Fruit fly (Drosophila melanogaster): ENCODE measurements around the gene CG4872.

Gene CG4872

DNA sequence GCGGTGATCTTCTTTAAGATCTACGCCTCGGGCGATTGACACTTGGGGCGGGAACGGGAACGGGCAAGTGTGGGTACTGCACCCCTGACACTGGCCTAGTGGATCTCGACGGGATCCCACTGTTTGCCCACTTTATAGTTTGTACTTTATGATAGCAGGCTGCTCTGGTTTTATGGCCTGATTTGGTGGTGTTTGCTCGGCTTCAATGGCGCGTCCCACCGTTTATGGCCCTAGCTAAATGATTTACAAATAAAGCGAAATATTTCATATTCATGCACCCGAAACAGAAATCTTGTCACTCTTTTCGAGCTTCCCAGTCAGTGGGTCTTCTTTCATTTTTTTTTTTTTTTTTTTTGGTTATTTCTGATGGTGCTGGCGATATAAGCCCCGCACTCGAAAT is 9.5 kb downstream of the CG4872 start:
- TF ChIP-seq psq (optimal IDR thresholded peaks at IDR 0.05) (no peak), usp (GFP tag; optimal IDR thresholded peaks at IDR 0.05) (no peak), EcR (GFP tag; optimal IDR thresholded peaks at IDR 0.05) (no peak), CG8478 (optimal IDR thresholded peaks at IDR 0.05) (no peak), pan (optimal IDR thresholded peaks at IDR 0.05) (no peak), Dll (optimal IDR thresholded peaks at IDR 0.05) (no peak)

DNA sequence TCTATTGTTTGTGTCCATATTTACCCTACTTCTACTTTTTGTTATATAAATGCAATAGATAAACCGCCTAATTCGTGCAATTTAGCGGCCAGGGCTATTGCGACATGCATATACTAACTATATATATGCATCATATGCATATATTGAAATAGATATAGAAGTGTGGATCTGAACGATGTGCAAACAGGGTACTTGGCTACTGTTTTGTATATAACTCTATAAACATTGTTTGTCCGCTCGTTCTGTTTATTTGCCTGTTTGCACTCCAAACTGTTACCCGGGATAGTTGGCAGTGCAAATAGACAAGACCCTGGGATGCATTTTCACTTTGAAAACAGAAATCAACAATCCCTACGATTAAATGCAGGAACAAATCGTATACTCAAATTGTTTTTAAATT is 11.9 kb downstream of the CG4872 start:
- TF ChIP-seq usp (GFP tag; optimal IDR thresholded peaks at IDR 0.05), result no peak
- no peak for TF ChIP-seq pan (optimal IDR thresholded peaks at IDR 0.05)
- TF ChIP-seq Dll (optimal IDR thresholded peaks at IDR 0.05), result no peak
- no peak for TF ChIP-seq CG8478 (optimal IDR thresholded peaks at IDR 0.05)
- TF ChIP-seq EcR (GFP tag; optimal IDR thresholded peaks at IDR 0.05), result no peak
- TF ChIP-seq psq (optimal IDR thresholded peaks at IDR 0.05), result no peak

- TF ChIP-seq usp (GFP tag; optimal IDR thresholded peaks at IDR 0.05), result no peak
- TF ChIP-seq EcR (GFP tag; optimal IDR thresholded peaks at IDR 0.05), result no peak
- TF ChIP-seq psq (optimal IDR thresholded peaks at IDR 0.05), result no peak
- TF ChIP-seq pan (optimal IDR thresholded peaks at IDR 0.05), result no peak
- no peak for TF ChIP-seq CG8478 (optimal IDR thresholded peaks at IDR 0.05)
- TF ChIP-seq Dll (optimal IDR thresholded peaks at IDR 0.05), result no peak
Observed at dm6 chrX:16897087-16897486, 15.9 kb downstream of the CG4872 start, which contains the start of gene CG33252. TSS of gene CG33252 (minus strand) at chrX:16897187.

- TF ChIP-seq Dll (optimal IDR thresholded peaks at IDR 0.05) (no peak), psq (optimal IDR thresholded peaks at IDR 0.05) (no peak), pan (optimal IDR thresholded peaks at IDR 0.05) (no peak), EcR (GFP tag; optimal IDR thresholded peaks at IDR 0.05) (no peak), usp (GFP tag; optimal IDR thresholded peaks at IDR 0.05) (no peak), CG8478 (optimal IDR thresholded peaks at IDR 0.05) (no peak)
Observed at dm6 chrX:16900283-16900682, 19.1 kb downstream of the CG4872 start.

DNA sequence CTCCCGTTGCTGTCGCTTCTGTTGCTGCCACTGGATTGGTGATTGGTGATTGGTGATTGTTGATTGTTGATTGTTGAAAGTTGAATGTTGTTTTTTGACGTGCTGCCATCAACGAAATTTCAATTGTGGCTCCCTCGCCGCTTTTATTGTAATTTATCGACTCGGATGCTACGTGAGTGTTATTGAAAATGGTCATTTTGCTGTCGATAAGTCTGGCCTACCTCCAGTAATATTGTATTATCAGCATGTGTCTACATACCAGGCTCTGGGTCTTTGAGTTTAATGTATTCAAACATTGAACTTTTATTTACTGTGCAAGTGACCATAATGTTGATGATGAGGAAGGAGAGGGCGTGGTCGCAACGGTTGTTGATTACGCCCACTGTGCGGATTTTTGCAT is 21.3 kb downstream of the CG4872 start:
- no peak for TF ChIP-seq psq (optimal IDR thresholded peaks at IDR 0.05)

dm6 chrX:16906065-16906464 is 24.9 kb downstream of the CG4872 start:
- no peak for TF ChIP-seq CG8478 (optimal IDR thresholded peaks at IDR 0.05)
- TF ChIP-seq usp (GFP tag; optimal IDR thresholded peaks at IDR 0.05), result no peak
- no peak for TF ChIP-seq EcR (GFP tag; optimal IDR thresholded peaks at IDR 0.05)
- no peak for TF ChIP-seq psq (optimal IDR thresholded peaks at IDR 0.05)
- no peak for TF ChIP-seq Dll (optimal IDR thresholded peaks at IDR 0.05)
- no peak for TF ChIP-seq pan (optimal IDR thresholded peaks at IDR 0.05)

dm6 chrX:16907009-16907408 is 25.9 kb downstream of the CG4872 start:
- TF ChIP-seq EcR (GFP tag; optimal IDR thresholded peaks at IDR 0.05) (no peak), Dll (optimal IDR thresholded peaks at IDR 0.05) (no peak), psq (optimal IDR thresholded peaks at IDR 0.05) (no peak), usp (GFP tag; optimal IDR thresholded peaks at IDR 0.05) (no peak), CG8478 (optimal IDR thresholded peaks at IDR 0.05) (no peak), pan (optimal IDR thresholded peaks at IDR 0.05) (no peak)

DNA sequence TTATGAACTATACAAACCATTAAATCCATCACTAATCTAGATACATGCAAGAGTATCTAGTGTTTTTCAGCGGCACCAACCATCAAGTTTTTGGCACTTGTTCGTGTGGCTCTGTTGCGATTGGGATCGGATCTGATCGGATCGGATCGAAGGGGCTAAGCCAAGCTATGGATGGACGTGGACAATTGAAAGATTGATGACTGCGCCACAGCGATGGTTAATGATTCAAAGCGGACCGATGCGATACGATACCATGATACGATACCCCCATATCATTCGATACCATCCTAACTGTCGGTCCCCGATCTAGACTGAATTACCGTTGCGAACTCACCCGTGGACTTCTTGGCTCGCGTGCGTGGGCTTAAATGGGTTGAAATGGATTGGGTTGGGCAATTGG is 26.5 kb downstream of the CG4872 start:
- TF ChIP-seq psq (optimal IDR thresholded peaks at IDR 0.05), result no peak
- TF ChIP-seq CG8478 (optimal IDR thresholded peaks at IDR 0.05), result no peak
- no peak for TF ChIP-seq Dll (optimal IDR thresholded peaks at IDR 0.05)
- TF ChIP-seq EcR (GFP tag; optimal IDR thresholded peaks at IDR 0.05), result no peak
- TF ChIP-seq pan (optimal IDR thresholded peaks at IDR 0.05), result no peak
- TF ChIP-seq usp (GFP tag; optimal IDR thresholded peaks at IDR 0.05), result no peak

DNA sequence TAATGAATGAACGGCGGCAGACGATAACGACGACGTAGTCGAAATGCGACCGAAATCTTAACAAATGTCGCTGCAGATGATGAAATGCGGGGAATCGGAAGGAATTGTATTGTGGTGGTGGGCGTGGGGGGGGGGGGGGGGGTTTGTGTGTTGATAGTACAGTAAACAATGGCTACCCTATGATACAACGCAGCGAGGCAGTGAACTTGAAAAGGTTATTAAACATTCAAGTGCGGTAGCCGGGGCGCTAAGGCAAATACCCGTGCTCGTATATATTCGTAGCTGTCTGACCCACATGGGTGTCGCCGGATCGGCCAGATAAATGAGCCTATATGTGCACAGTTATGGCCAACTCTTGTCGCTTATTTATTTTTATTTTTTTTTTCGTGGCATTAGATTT is 28.1 kb downstream of the CG4872 start:
- TF ChIP-seq EcR (GFP tag; optimal IDR thresholded peaks at IDR 0.05), result no peak
- TF ChIP-seq usp (GFP tag; optimal IDR thresholded peaks at IDR 0.05), result no peak
- TF ChIP-seq pan (optimal IDR thresholded peaks at IDR 0.05), result no peak
- no peak for TF ChIP-seq Dll (optimal IDR thresholded peaks at IDR 0.05)
- TF ChIP-seq psq (optimal IDR thresholded peaks at IDR 0.05), result no peak
- TF ChIP-seq CG8478 (optimal IDR thresholded peaks at IDR 0.05), result no peak

DNA sequence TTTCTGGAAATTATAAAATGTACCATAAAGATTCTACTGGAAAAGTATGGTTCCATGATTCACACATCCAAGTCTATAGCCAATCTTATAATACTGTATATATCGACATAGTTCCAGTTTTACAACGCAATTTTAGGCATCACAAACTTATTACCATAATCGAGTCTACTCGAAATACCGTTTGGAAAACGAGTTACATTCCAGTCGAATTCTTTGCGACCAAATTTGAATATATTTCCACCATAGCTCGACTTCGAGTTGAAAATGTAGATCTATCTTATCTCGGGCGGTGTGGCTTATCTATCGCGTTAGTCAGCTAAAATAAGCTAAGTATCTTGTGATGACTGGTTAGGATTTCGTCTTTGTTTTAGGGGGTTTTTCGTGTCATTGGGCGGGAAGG is 28.7 kb downstream of the CG4872 start:
- TF ChIP-seq Dll (optimal IDR thresholded peaks at IDR 0.05), result no peak
- no peak for TF ChIP-seq CG8478 (optimal IDR thresholded peaks at IDR 0.05)
- TF ChIP-seq EcR (GFP tag; optimal IDR thresholded peaks at IDR 0.05), result no peak
- no peak for TF ChIP-seq pan (optimal IDR thresholded peaks at IDR 0.05)
- no peak for TF ChIP-seq psq (optimal IDR thresholded peaks at IDR 0.05)
- TF ChIP-seq usp (GFP tag; optimal IDR thresholded peaks at IDR 0.05), result no peak

- TF ChIP-seq EcR (GFP tag; optimal IDR thresholded peaks at IDR 0.05) (no peak), psq (optimal IDR thresholded peaks at IDR 0.05) (no peak), usp (GFP tag; optimal IDR thresholded peaks at IDR 0.05) (no peak), Dll (optimal IDR thresholded peaks at IDR 0.05) (no peak), pan (optimal IDR thresholded peaks at IDR 0.05) (no peak), CG8478 (optimal IDR thresholded peaks at IDR 0.05) (no peak)
Observed at dm6 chrX:16911962-16912361, 30.8 kb downstream of the CG4872 start.

DNA sequence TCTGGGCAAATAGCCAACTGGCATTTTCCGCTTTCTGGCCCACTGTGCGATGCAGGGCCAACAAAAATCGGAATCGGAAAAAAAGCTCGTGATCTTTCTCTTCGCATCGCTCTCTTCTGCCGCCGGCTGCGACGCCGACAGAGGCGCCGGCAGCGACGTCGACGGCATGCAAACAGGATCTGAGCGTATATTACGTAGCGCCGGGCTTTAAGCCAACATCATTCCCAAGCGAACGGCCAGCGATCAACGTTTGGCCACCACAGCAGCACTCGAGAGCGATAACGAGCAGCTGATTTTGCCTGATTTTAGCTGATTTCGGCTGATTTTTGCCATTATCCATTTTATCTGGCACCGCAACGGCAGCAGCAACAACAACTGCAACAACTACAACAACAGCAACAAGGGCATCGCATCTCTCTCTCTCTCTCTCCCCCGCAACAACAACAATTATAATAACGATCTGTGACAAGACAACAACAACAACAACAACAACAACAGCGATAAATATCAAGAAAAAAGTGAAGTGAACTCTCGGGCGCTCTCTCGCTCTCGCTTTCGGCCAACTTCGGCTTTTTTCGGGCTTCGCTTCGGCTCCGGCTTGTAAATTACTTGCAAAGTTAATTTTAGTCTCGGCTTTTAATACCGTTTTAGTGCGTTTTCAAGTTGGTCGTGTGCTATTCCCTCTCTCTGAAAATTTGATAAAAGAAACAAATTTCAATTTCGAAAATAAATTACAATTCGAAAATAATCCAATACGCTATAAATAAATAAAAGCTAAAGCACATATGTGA is 32.0 kb downstream of the CG4872 start, which contains the start of gene CG4928:
CG4928 (plus strand) TSS at position 216 of the 791 bp plus-strand sequence.
- TF ChIP-seq EcR (GFP tag; optimal IDR thresholded peaks at IDR 0.05), result no peak
- TF ChIP-seq Dll (optimal IDR thresholded peaks at IDR 0.05), result no peak
- TF ChIP-seq pan (optimal IDR thresholded peaks at IDR 0.05), result no peak
- no peak for TF ChIP-seq usp (GFP tag; optimal IDR thresholded peaks at IDR 0.05)
- TF ChIP-seq CG8478 (optimal IDR thresholded peaks at IDR 0.05), result no peak
- TF ChIP-seq psq (optimal IDR thresholded peaks at IDR 0.05), result no peak

dm6 chrX:16917462-16917861 is 36.3 kb downstream of the CG4872 start:
- TF ChIP-seq pan (optimal IDR thresholded peaks at IDR 0.05) (no peak), Dll (optimal IDR thresholded peaks at IDR 0.05) (no peak)
